Worm (Caenorhabditis elegans) whole organism, L2 larva: ENCODE measurements around the gene fbxa-150.

Source experiments
- C34F6.9 ChIP-seq: fragments of 150-350 bp; optimal IDR thresholded peaks from 2 replicates; lab custom pipeline; 2014; ENCODE audit warnings: missing biosample characterization, missing genetic modification characterization
- F13H6.1 ChIP-seq: sonication (generic microtip); optimal IDR thresholded peaks from 2 replicates; lab custom pipeline; 2016; ENCODE audit warnings: missing genetic modification characterization, missing compliant biosample characterization
- R02D3.7 ChIP-seq: fragments of 150-350 bp; optimal IDR thresholded peaks from 2 replicates; lab custom pipeline; 2014; ENCODE audit warnings: missing biosample characterization, missing genetic modification characterization
- ZK546.5 ChIP-seq: sonication (generic microtip); optimal IDR thresholded peaks from 2 replicates; lab custom pipeline; 2017; ENCODE audit warnings: missing biosample characterization, missing genetic modification characterization
- alr-1 ChIP-seq: fragments of 150-350 bp; optimal IDR thresholded peaks from 2 replicates; lab custom pipeline; 2014; ENCODE audit warnings: missing biosample characterization, missing genetic modification characterization
- aly-2 ChIP-seq: fragments of 150-350 bp; optimal IDR thresholded peaks from 2 replicates; lab custom pipeline; 2014; ENCODE audit warnings: missing biosample characterization, missing genetic modification characterization
- blmp-1 ChIP-seq: sonication (generic microtip); optimal IDR thresholded peaks from 2 replicates; lab custom pipeline; 2017; ENCODE audit warnings: missing genetic modification characterization, mild to moderate bottlenecking, missing compliant biosample characterization, antibody characterized with exemption, moderate library complexity; ENCODE audit not compliant: insufficient read depth
- ceh-16 ChIP-seq: fragments of 150-350 bp; optimal IDR thresholded peaks from 2 replicates; lab custom pipeline; 2014; ENCODE audit warnings: missing biosample characterization, missing genetic modification characterization
- ceh-82 ChIP-seq: fragments of 150-350 bp; optimal IDR thresholded peaks from 2 replicates; lab custom pipeline; 2014; ENCODE audit warnings: missing biosample characterization, missing genetic modification characterization
- dmd-4 ChIP-seq: sonication (generic microtip); optimal IDR thresholded peaks from 2 replicates; lab custom pipeline; 2017; ENCODE audit warnings: missing biosample characterization, missing genetic modification characterization
- egl-27 ChIP-seq: sonication (generic microtip); optimal IDR thresholded peaks from 3 replicates; lab custom pipeline; 2017; ENCODE audit warnings: missing biosample characterization, missing genetic modification reagents, missing genetic modification characterization
- elt-1 ChIP-seq: fragments of 150-350 bp; optimal IDR thresholded peaks from 2 replicates; lab custom pipeline; 2014; ENCODE audit warnings: missing biosample characterization, missing genetic modification characterization
- fos-1 ChIP-seq: fragments of 150-350 bp; optimal IDR thresholded peaks from 2 replicates; lab custom pipeline; 2014; ENCODE audit warnings: missing biosample characterization, missing genetic modification characterization
- gmeb-1 ChIP-seq: fragments of 150-350 bp; optimal IDR thresholded peaks from 2 replicates; lab custom pipeline; 2014; ENCODE audit warnings: missing biosample characterization, missing genetic modification characterization
- lin-11 ChIP-seq: fragments of 150-350 bp; sonication (generic microtip); optimal IDR thresholded peaks from 2 replicates; lab custom pipeline; 2014; ENCODE audit warnings: missing biosample characterization, missing genetic modification characterization, inconsistent platforms, mixed read lengths
- lin-13 ChIP-seq: fragments of 150-350 bp; optimal IDR thresholded peaks from 2 replicates; lab custom pipeline; 2014; ENCODE audit warnings: missing biosample characterization, missing genetic modification reagents, missing genetic modification characterization
- lin-39 ChIP-seq: fragments of 150-350 bp; optimal IDR thresholded peaks from 2 replicates; lab custom pipeline; 2014; ENCODE audit warnings: missing biosample characterization, missing genetic modification reagents, missing genetic modification characterization
- lsy-2 ChIP-seq, 2 experiments: fragments of 150-350 bp in 1 of 2; sonication (generic microtip) in 1 of 2; optimal IDR thresholded peaks; 2 replicates each; lab custom pipeline; 2014 to 2017; ENCODE audit warnings: missing biosample characterization in 2 of 2, missing genetic modification characterization in 2 of 2
- mab-5 ChIP-seq: fragments of 150-350 bp; optimal IDR thresholded peaks from 2 replicates; lab custom pipeline; 2014; ENCODE audit warnings: missing biosample characterization, missing genetic modification characterization
- mbf-1 ChIP-seq: sonication (generic microtip); optimal IDR thresholded peaks from 2 replicates; lab custom pipeline; 2017; ENCODE audit warnings: missing biosample characterization, missing genetic modification characterization
- mdl-1 ChIP-seq, 2 experiments: fragments of 150-350 bp in 1 of 2; sonication (generic microtip) in 1 of 2; optimal IDR thresholded peaks; 2 replicates each; lab custom pipeline; 2017; ENCODE audit warnings: missing biosample characterization in 2 of 2, missing genetic modification characterization in 2 of 2
- nhr-10 ChIP-seq: sonication (generic microtip); optimal IDR thresholded peaks from 2 replicates; lab custom pipeline; 2017; ENCODE audit warnings: missing biosample characterization, missing genetic modification characterization
- nhr-11 ChIP-seq: fragments of 150-350 bp; optimal IDR thresholded peaks from 2 replicates; lab custom pipeline; 2014; ENCODE audit warnings: missing biosample characterization, missing genetic modification characterization
- nhr-12 ChIP-seq: fragments of 150-350 bp; optimal IDR thresholded peaks from 2 replicates; lab custom pipeline; 2014; ENCODE audit warnings: missing biosample characterization, missing genetic modification characterization
- nhr-129 ChIP-seq: fragments of 150-350 bp; optimal IDR thresholded peaks from 2 replicates; lab custom pipeline; 2014; ENCODE audit warnings: missing biosample characterization, missing genetic modification characterization
- nhr-23 ChIP-seq: fragments of 150-350 bp; optimal IDR thresholded peaks from 2 replicates; lab custom pipeline; 2014; ENCODE audit warnings: missing biosample characterization, missing genetic modification reagents, missing genetic modification characterization
- nhr-237 ChIP-seq: fragments of 150-350 bp; optimal IDR thresholded peaks from 2 replicates; lab custom pipeline; 2014; ENCODE audit warnings: missing biosample characterization, missing genetic modification characterization
- nhr-6 ChIP-seq: fragments of 150-350 bp; optimal IDR thresholded peaks from 2 replicates; lab custom pipeline; 2014; ENCODE audit warnings: missing biosample characterization, missing genetic modification characterization
- peb-1 ChIP-seq: fragments of 150-350 bp; optimal IDR thresholded peaks from 2 replicates; lab custom pipeline; 2014; ENCODE audit warnings: missing biosample characterization, missing genetic modification characterization
- sem-4 ChIP-seq: fragments of 150-350 bp; optimal IDR thresholded peaks from 2 replicates; lab custom pipeline; 2014; ENCODE audit warnings: missing biosample characterization, missing genetic modification reagents, missing genetic modification characterization
- skn-1 ChIP-seq: sonication (generic microtip); optimal IDR thresholded peaks from 2 replicates; lab custom pipeline; 2017; ENCODE audit warnings: missing biosample characterization, missing genetic modification characterization
- sma-3 ChIP-seq: sonication (generic microtip); optimal IDR thresholded peaks from 2 replicates; lab custom pipeline; 2016; ENCODE audit warnings: missing genetic modification reagents, missing genetic modification characterization, missing compliant biosample characterization
- sma-9 ChIP-seq, 2 experiments: fragments of 150-350 bp in 1 of 2; sonication (generic microtip) in 1 of 2; optimal IDR thresholded peaks; 2 replicates each; lab custom pipeline; 2014 to 2016; ENCODE audit warnings: missing genetic modification characterization in 2 of 2, mild to moderate bottlenecking in 1 of 2, missing biosample characterization in 1 of 2, missing compliant biosample characterization in 1 of 2, missing genetic modification reagents in 1 of 2, moderate library complexity in 1 of 2
- unc-55 ChIP-seq: fragments of 150-350 bp; sonication (generic microtip); optimal IDR thresholded peaks from 3 replicates; lab custom pipeline; 2014; ENCODE audit warnings: missing biosample characterization, missing genetic modification reagents, missing genetic modification characterization
- unc-62 ChIP-seq: fragments of 150-350 bp; optimal IDR thresholded peaks from 2 replicates; lab custom pipeline; 2014; ENCODE audit warnings: missing biosample characterization, missing genetic modification reagents, missing genetic modification characterization
- zag-1 ChIP-seq: fragments of 150-350 bp; optimal IDR thresholded peaks from 2 replicates; lab custom pipeline; 2014; ENCODE audit warnings: missing biosample characterization, missing genetic modification characterization
- ztf-4 ChIP-seq: fragments of 150-350 bp; optimal IDR thresholded peaks from 2 replicates; lab custom pipeline; 2014; ENCODE audit warnings: missing biosample characterization, missing genetic modification characterization

fbxa-150 gene

DNA sequence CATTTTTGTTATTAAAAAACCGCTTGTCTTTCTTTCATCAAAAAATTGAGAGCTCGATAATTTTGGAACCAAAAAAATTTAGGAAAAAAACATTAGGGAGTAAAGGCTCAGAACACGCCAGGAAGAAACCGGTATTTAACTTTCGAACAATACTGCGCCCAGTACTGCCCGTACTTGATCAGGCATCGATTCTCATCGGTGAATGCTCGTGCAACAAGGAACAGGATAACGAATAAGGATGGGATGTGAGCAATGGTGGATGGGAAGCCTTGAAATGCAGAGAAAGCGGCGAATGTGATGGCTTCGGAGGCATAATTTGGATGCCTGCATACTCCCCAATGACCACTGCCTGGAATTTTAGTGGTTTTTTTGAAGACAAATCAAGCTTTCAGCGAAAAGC, 41.6 kb upstream of the fbxa-150 start:
- no peak for TF ChIP-seq nhr-237 (tag; lab: Kevin White, UChicago)
- no peak for TF ChIP-seq dmd-4 (tag; lab: Kevin White, UChicago)
- TF ChIP-seq unc-55 = no peak
- TF ChIP-seq mab-5 = no peak
- no peak for TF ChIP-seq ceh-16

DNA sequence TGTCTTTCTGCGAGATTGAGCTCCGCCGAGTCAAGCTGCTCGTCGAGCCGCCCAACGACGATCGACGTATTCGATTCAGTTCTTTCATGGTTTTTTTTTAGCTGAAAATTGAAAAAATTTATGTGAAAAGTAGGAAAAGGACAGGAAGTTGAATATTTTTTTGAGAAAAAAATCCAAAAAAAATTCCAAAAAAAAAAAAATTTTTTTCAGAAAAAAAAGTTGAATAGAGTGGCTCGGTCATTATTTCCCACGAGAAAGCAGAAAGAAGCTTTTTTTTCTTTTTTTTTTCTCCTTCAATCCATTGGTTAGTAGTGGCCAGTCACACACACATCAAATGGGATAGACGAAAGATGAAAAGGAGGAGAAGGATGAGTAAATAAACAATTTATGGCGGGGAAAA, 37.1 kb upstream of the fbxa-150 start, which contains the start of gene dhcr-7:
Gene dhcr-7 (minus strand): TSS at position 101 of the 400 bp plus-strand sequence.
- TF ChIP-seq ceh-16 (no peak), lin-13 (GFP tag; lab: Kevin White, UChicago) (no peak), alr-1 (tag; lab: Kevin White, UChicago) (no peak), ztf-4 (tag; lab: Kevin White, UChicago) (no peak), nhr-6 (tag; lab: Kevin White, UChicago) (no peak)

DNA sequence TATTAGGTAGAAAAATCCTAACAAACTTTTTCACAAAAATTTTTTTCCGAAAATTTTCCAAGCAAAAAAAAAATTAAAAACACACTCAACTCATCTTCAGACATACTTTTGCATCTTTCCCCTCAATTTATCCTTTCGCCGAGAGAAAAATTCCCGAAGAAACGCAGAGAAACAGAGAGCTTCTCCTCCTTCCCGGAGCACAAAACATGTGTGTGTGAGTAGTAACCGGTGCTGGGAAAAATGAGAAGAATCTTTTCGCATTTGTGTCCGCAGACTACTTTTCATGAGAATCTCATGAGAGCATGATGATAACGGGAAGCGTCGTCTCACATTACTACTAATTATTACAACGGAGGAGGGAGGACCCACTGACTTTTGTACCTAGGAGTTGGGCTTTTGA, 35.8 kb upstream of the fbxa-150 start:
- no peak for TF ChIP-seq blmp-1
- no peak for TF ChIP-seq nhr-11 (tag; lab: Kevin White, UChicago)
- no peak for TF ChIP-seq nhr-10
- TF ChIP-seq lin-11 = no peak
- TF ChIP-seq mbf-1 = no peak
- no peak for TF ChIP-seq ZK546.5 (tag; lab: Kevin White, UChicago)
- TF ChIP-seq unc-62 (GFP tag; lab: Kevin White, UChicago) = no peak
- no peak for TF ChIP-seq gmeb-1 (tag; lab: Kevin White, UChicago)
- TF ChIP-seq sem-4 = no peak
- no peak for TF ChIP-seq sma-9 (GFP tag; optimal IDR thresholded peaks at IDR 0.05; lab: Kevin White, UChicago)
- no peak for TF ChIP-seq sma-9 (tag; optimal IDR thresholded peaks at IDR 0.05; lab: Kevin White, UChicago)
- TF ChIP-seq egl-27 (tag; lab: Kevin White, UChicago) = no peak
- TF ChIP-seq nhr-23 (tag; lab: Kevin White, UChicago) = no peak
- no peak for TF ChIP-seq R02D3.7 (tag; lab: Kevin White, UChicago)
- TF ChIP-seq peb-1 (tag; lab: Kevin White, UChicago) = no peak
- TF ChIP-seq nhr-12 = no peak
- TF ChIP-seq skn-1 = no peak
- TF ChIP-seq F13H6.1 (tag; lab: Kevin White, UChicago) = peak; percentile 57
- TF ChIP-seq C34F6.9 (tag; lab: Kevin White, UChicago) = peak; percentile 4
- no peak for TF ChIP-seq alr-1 (tag; lab: Kevin White, UChicago)
- no peak for TF ChIP-seq ceh-82 (tag; lab: Kevin White, UChicago)
- TF ChIP-seq lsy-2 (tag; optimal IDR thresholded peaks at IDR 0.05; lab: Kevin White, UChicago) = peak in 1 of 2 experiments; percentile 33
- TF ChIP-seq zag-1 (tag; lab: Kevin White, UChicago) = no peak
- no peak for TF ChIP-seq mdl-1 (tag; optimal IDR thresholded peaks at IDR 0.05; lab: Kevin White, UChicago)
- peak; percentile 16 for TF ChIP-seq unc-55
- TF ChIP-seq fos-1 (tag; lab: Kevin White, UChicago) = no peak
- TF ChIP-seq lin-39 (tag; lab: Kevin White, UChicago) = no peak
- peak; percentile 51 for TF ChIP-seq nhr-129 (tag; lab: Kevin White, UChicago)
- TF ChIP-seq mab-5 = no peak

DNA sequence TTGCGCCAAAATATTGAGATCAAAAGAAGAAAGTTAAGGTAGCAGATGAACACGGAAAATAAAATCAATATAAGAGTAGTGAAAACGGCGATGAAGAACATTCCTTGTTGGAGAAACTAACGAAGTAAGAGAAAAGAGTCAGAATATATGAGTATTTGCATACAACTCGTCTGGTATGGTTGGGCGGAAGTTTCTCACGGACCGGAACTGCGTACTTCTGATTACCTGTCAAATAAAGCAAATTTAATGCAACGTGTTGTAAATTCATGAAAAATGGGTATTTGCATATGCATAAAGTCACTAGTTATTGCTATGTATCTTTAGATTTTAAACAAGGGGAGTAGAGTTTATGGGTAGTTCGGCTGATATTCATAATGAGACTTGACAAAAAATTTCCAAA, 33.3 kb upstream of the fbxa-150 start, which contains the start of gene srbc-78:
Gene srbc-78 (minus strand): TSS at position 101 of the 400 bp plus-strand sequence.
- TF ChIP-seq dmd-4 (tag; lab: Kevin White, UChicago) = no peak
- TF ChIP-seq elt-1 (tag; lab: Kevin White, UChicago) = no peak
- no peak for TF ChIP-seq ceh-82 (tag; lab: Kevin White, UChicago)
- no peak for TF ChIP-seq lin-13 (GFP tag; lab: Kevin White, UChicago)
- no peak for TF ChIP-seq blmp-1
- TF ChIP-seq aly-2 (tag; lab: Kevin White, UChicago) = no peak
- TF ChIP-seq ceh-16 = no peak
- no peak for TF ChIP-seq nhr-11 (tag; lab: Kevin White, UChicago)
- no peak for TF ChIP-seq lin-39 (tag; lab: Kevin White, UChicago)
- no peak for TF ChIP-seq gmeb-1 (tag; lab: Kevin White, UChicago)
- TF ChIP-seq lsy-2 (tag; optimal IDR thresholded peaks at IDR 0.05; lab: Kevin White, UChicago) = no peak
- TF ChIP-seq R02D3.7 (tag; lab: Kevin White, UChicago) = no peak
- no peak for TF ChIP-seq C34F6.9 (tag; lab: Kevin White, UChicago)
- TF ChIP-seq sma-3 = no peak
